Fruit fly (Drosophila melanogaster): ENCODE data around the gene CG13358.

- no peak for TF ChIP-seq pb (GFP tag; optimal IDR thresholded peaks at IDR 0.05)
- no peak for TF ChIP-seq Hr51 (GFP tag; optimal IDR thresholded peaks at IDR 0.05)
- no peak for TF ChIP-seq gro (GFP tag; optimal IDR thresholded peaks at IDR 0.05)
- no peak for TF ChIP-seq h (optimal IDR thresholded peaks at IDR 0.05)
- TF ChIP-seq CG31441 (GFP tag; IDR thresholded peaks at IDR 0.05): no peak
- TF ChIP-seq CG15479 (GFP tag; optimal IDR thresholded peaks at IDR 0.05): no peak
- TF ChIP-seq amos (GFP tag; IDR thresholded peaks at IDR 0.05; ENCODE audit: partially characterized antibody): no peak
- no peak for TF ChIP-seq CG32532 (GFP tag; IDR thresholded peaks at IDR 0.05)
- TF ChIP-seq sna (GFP tag; IDR thresholded peaks at IDR 0.05; ENCODE audit: partially characterized antibody): no peak
- TF ChIP-seq Xbp1 (GFP tag; optimal IDR thresholded peaks at IDR 0.05): no peak
- TF ChIP-seq ranshi (GFP tag; IDR thresholded peaks at IDR 0.05): no peak
- TF ChIP-seq Atf6 (GFP tag; IDR thresholded peaks at IDR 0.05): no peak
Observed at dm6 chrX:775184-775583, 29.5 kb downstream of the CG13358 start.

All from whole organism, embryonic.